Worm (Caenorhabditis elegans): Measurements from ENCODE around the gene hmg-12.

Gene hmg-12

DNA sequence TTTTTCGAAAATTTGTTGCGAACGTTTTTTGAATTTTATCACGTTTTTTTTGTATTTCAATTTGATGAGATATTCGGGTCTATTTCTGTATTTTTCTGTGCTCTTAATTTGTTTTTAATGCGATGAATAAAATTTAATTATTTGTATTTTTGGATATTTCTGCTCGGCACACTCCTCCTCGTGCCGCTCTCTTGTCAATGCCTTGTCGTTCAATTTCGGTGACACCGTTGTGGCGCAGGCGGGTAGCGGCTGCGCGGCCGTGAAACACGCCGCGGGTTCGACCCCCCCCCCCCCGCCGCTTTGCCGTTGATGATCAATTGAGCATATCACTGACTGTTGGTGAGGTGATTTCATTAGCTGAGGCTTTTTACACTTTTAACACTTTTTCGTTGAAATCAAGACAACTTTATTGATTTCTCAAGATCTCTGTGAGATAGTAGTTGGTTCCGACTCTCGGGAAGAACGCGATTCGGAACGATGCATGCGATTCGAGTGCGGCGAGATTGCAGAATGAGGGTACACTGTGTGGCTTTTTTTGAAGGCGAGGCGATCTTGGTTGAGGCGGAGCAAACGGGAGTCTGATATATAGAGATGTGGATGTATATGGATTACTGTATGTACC is 44.4 kb downstream of the hmg-12 start:
- TF ChIP-seq pha-4 (tag; optimal IDR thresholded peaks at IDR 0.05): no peak
- TF ChIP-seq dpff-1 (tag; optimal IDR thresholded peaks at IDR 0.05): peak; percentile 88
- TF ChIP-seq ztf-3 (GFP tag; optimal IDR thresholded peaks at IDR 0.05): peak; percentile 84
- TF ChIP-seq B0035.1 (tag; optimal IDR thresholded peaks at IDR 0.05): peak; percentile 92
- TF ChIP-seq ceh-40 (GFP tag; IDR thresholded peaks at IDR 0.05): peak; percentile 96
- peak; percentile 100 for TF ChIP-seq zfh-2 (GFP tag; conservative IDR thresholded peaks at IDR 0.05)
- peak; percentile 80 for TF ChIP-seq F22D6.2 (tag; optimal IDR thresholded peaks at IDR 0.05)
- peak; percentile 96 for TF ChIP-seq sea-2 (GFP tag; IDR thresholded peaks at IDR 0.05)
- TF ChIP-seq Y56A3A.18 (GFP tag; IDR thresholded peaks at IDR 0.05): peak; percentile 96
- peak; percentile 98 for TF ChIP-seq ceh-58 (GFP tag; IDR thresholded peaks at IDR 0.05)
- TF ChIP-seq lsl-1 (GFP tag; optimal IDR thresholded peaks at IDR 0.05): peak; percentile 86
- TF ChIP-seq lag-1 (GFP tag; IDR thresholded peaks at IDR 0.05): peak; percentile 71; the same call in 1 of the 2 replicates
- TF ChIP-seq lsy-27 (tag; optimal IDR thresholded peaks at IDR 0.05; ENCODE audit: borderline replicate concordance, insufficient read depth): peak; percentile 92
- TF ChIP-seq tbp1 (GFP tag; optimal IDR thresholded peaks at IDR 0.05): peak; percentile 100
- TF ChIP-seq hsf-1 (GFP tag; IDR thresholded peaks at IDR 0.05): peak; percentile 82
- TF ChIP-seq Y95B8A.8 (GFP tag; IDR thresholded peaks at IDR 0.05): peak; percentile 94
- peak; percentile 96 for TF ChIP-seq ceh-27 (GFP tag; optimal IDR thresholded peaks at IDR 0.05)
- TF ChIP-seq ztf-6 (GFP tag; IDR thresholded peaks at IDR 0.05): peak; percentile 92
- peak; percentile 98 for TF ChIP-seq athp-1 (tag; optimal IDR thresholded peaks at IDR 0.05)
- peak; percentile 92 for TF ChIP-seq F39B2.1 (GFP tag; IDR thresholded peaks at IDR 0.05)
- TF ChIP-seq tbx-9 (tag; optimal IDR thresholded peaks at IDR 0.05; ENCODE audit: borderline replicate concordance): peak; percentile 97
- TF ChIP-seq mcd-1 (GFP tag; IDR thresholded peaks at IDR 0.05): peak; percentile 93
- peak; percentile 99 for TF ChIP-seq ets-4 (GFP tag; optimal IDR thresholded peaks at IDR 0.05)
- TF ChIP-seq sdz-38 (tag; optimal IDR thresholded peaks at IDR 0.05): peak; percentile 60
- peak; percentile 96 for TF ChIP-seq D2030.7 (GFP tag; IDR thresholded peaks at IDR 0.05)
- TF ChIP-seq efl-1 (GFP tag; optimal IDR thresholded peaks at IDR 0.05): peak; percentile 49
- TF ChIP-seq tlf-1 (GFP tag; optimal IDR thresholded peaks at IDR 0.05): peak; percentile 91
- TF ChIP-seq snpc-1.3 (tag; optimal IDR thresholded peaks at IDR 0.05; ENCODE audit: insufficient read depth): peak; percentile 96
- peak; percentile 89 for TF ChIP-seq F49E8.2 (tag; optimal IDR thresholded peaks at IDR 0.05; ENCODE audit: insufficient read depth)
- TF ChIP-seq lin-35 (GFP tag; optimal IDR thresholded peaks at IDR 0.05): peak in 2 of 3 experiments; percentile 46 to 55
- TF ChIP-seq ztf-18 (tag; optimal IDR thresholded peaks at IDR 0.05): peak; percentile 87
- TF ChIP-seq sptf-2 (GFP tag; optimal IDR thresholded peaks at IDR 0.05): peak; percentile 99
- TF ChIP-seq unc-62 (GFP tag; optimal IDR thresholded peaks at IDR 0.05): no peak
- TF ChIP-seq rcor-1 (GFP tag; IDR thresholded peaks at IDR 0.05): peak; percentile 93
- peak; percentile 98 for TF ChIP-seq chd-7 (tag; optimal IDR thresholded peaks at IDR 0.05)
- peak; percentile 96 for TF ChIP-seq let-526 (GFP tag; IDR thresholded peaks at IDR 0.05)
- peak; percentile 98 for TF ChIP-seq mxl-1 (tag; optimal IDR thresholded peaks at IDR 0.05)
- TF ChIP-seq B0336.3 (GFP tag; IDR thresholded peaks at IDR 0.05): peak; percentile 98
- TF ChIP-seq atf-7 (tag; optimal IDR thresholded peaks at IDR 0.05): peak; percentile 93
- peak; percentile 100 for TF ChIP-seq B0261.1 (tag; optimal IDR thresholded peaks at IDR 0.05)
- peak; percentile 83 for TF ChIP-seq nhr-179 (tag; optimal IDR thresholded peaks at IDR 0.05)
- TF ChIP-seq attf-5 (GFP tag; optimal IDR thresholded peaks at IDR 0.05): peak; percentile 95
- peak; percentile 87 for TF ChIP-seq him-1 (tag; optimal IDR thresholded peaks at IDR 0.05)
- TF ChIP-seq snpc-3.4 (tag; optimal IDR thresholded peaks at IDR 0.05): peak; percentile 90
- TF ChIP-seq ztf-22 (GFP tag; optimal IDR thresholded peaks at IDR 0.05): peak; percentile 92
- peak; percentile 98 for TF ChIP-seq F10E7.11 (tag; optimal IDR thresholded peaks at IDR 0.05)
- TF ChIP-seq F37B4.10 (GFP tag; IDR thresholded peaks at IDR 0.05): peak; percentile 98
- TF ChIP-seq egl-44 (GFP tag; IDR thresholded peaks at IDR 0.05): peak; percentile 99

Measured in whole organism, young adult.